Fruit fly (Drosophila melanogaster): ENCODE data around the gene CG5921.

DNA sequence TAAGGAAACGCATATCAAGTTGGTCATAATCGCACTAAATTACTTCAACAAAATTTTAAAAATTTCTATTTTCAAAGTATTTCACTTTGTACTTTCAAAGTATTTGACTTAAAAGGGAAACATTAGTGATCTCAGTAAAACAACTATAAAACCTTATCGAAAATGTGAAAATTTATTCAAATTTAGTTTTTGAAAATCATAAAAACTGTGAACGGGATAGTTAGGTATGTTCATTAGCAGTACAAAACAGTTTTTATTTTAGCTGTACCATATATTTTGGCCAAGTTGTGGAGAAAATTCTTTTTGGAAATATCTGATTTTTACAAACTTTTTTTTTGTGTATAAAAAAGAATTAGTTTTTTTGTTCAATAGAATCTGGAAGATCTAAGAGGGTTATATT, 15.7 kb downstream of the CG5921 start, which contains the start of gene CG43115:
- no peak for TF ChIP-seq kay (GFP tag; ENCODE audit: borderline replicate concordance)
- TF ChIP-seq cic (GFP tag; optimal IDR thresholded peaks at IDR 0.05), result no peak
- no peak for TF ChIP-seq cnc (optimal IDR thresholded peaks at IDR 0.05)
- no peak for TF ChIP-seq bab1 (GFP tag; optimal IDR thresholded peaks at IDR 0.05)
- no peak for TF ChIP-seq tj (GFP tag; optimal IDR thresholded peaks at IDR 0.05)
- no peak for TF ChIP-seq CG11617 (GFP tag; optimal IDR thresholded peaks at IDR 0.05)
- no peak for TF ChIP-seq CG1620 (GFP tag; optimal IDR thresholded peaks at IDR 0.05)
- TF ChIP-seq Mnt (GFP tag; optimal IDR thresholded peaks at IDR 0.05), result no peak
- no peak for TF ChIP-seq CG33017 (tag; optimal IDR thresholded peaks at IDR 0.05)
- no peak for TF ChIP-seq CG14711 (tag; optimal IDR thresholded peaks at IDR 0.05)
- no peak for TF ChIP-seq ovo (GFP tag; optimal IDR thresholded peaks at IDR 0.05)

Data from whole organism, adult.